Fruit fly (Drosophila melanogaster) whole organism, wandering third instar larva: ENCODE results near the gene CG10097.

Source experiments
- CG9705 ChIP-seq: fragments of 200-800 bp; sonication (Bioruptor generic); optimal IDR thresholded peaks from 2 replicates; lab custom pipeline; 2018; ENCODE audit warnings: missing biosample characterization, mild to moderate bottlenecking, missing genetic modification characterization
- CrebA ChIP-seq: fragments of 200-800 bp; sonication (Bioruptor generic); optimal IDR thresholded peaks from 2 replicates; lab custom pipeline; 2016; ENCODE audit warnings: missing biosample characterization, mild to moderate bottlenecking, missing genetic modification characterization, borderline replicate concordance
- lola ChIP-seq: fragments of >200 bp; optimal IDR thresholded peaks from 2 replicates; lab custom pipeline; 2017; ENCODE audit warnings: missing biosample characterization, missing genetic modification characterization
- pan ChIP-seq: fragments of >200 bp; optimal IDR thresholded peaks from 2 replicates; lab custom pipeline; 2017

DNA sequence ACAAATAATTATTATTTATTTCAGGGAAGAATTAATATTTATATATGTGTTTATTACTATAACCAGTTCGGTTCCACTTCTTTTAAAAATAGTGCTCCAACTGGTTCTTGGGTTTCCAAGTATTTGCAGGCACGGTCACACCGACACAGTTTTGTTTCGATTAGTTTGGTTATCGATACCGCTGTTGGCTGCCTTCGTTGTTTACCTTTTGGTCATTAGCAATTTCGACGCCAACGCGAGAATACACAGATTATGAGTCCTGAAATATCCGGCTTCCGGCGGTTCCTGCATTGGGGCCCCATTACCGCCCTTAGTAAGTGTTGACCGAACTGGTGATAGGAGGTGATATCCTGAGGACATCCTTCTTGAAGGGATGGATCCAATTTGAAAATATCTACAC lies 12.4 kb upstream of the CG10097 start, which contains the start of gene CG5196:
- TF ChIP-seq CG9705 (GFP tag; lab: Kevin White, UChicago) = no peak
- TF ChIP-seq lola (GFP tag; lab: Kevin White, UChicago) = no peak
- TF ChIP-seq pan (lab: Kevin White, UChicago) = no peak
- TF ChIP-seq CrebA = no peak
